Worm (Caenorhabditis elegans) whole organism, L3 larva: ENCODE measurements around the gene R12C12.7.

Source experiments
- ama-1 ChIP-seq: fragments of 150-350 bp; optimal IDR thresholded peaks from 2 replicates; lab custom pipeline; 2018
- elt-1 ChIP-seq: fragments of 150-350 bp; optimal IDR thresholded peaks from 2 replicates; lab custom pipeline; 2014; ENCODE audit warnings: missing biosample characterization, missing genetic modification characterization
- elt-3 ChIP-seq, 3 experiments: fragments of 150-350 bp in 1 of 3; sonication (generic microtip) in 2 of 3; optimal IDR thresholded peaks; 2 replicates in 2 of 3; 4 replicates in 1 of 3; lab custom pipeline; 2014 to 2017; ENCODE audit warnings: missing biosample characterization in 3 of 3, missing genetic modification characterization in 3 of 3
- fos-1 ChIP-seq: fragments of 150-350 bp; optimal IDR thresholded peaks from 2 replicates; lab custom pipeline; 2014; ENCODE audit warnings: missing biosample characterization, missing genetic modification characterization
- hmg-11 ChIP-seq: sonication (generic microtip); optimal IDR thresholded peaks from 2 replicates; lab custom pipeline; 2016; ENCODE audit warnings: missing genetic modification characterization, missing compliant biosample characterization
- jun-1 ChIP-seq: fragments of 150-350 bp; optimal IDR thresholded peaks from 2 replicates; lab custom pipeline; 2014; ENCODE audit warnings: missing biosample characterization, missing genetic modification reagents, missing genetic modification characterization
- nhr-11 ChIP-seq: fragments of 150-350 bp; optimal IDR thresholded peaks from 2 replicates; lab custom pipeline; 2014; ENCODE audit warnings: missing biosample characterization, missing genetic modification characterization
- nhr-25 ChIP-seq: sonication (generic microtip); optimal IDR thresholded peaks from 2 replicates; lab custom pipeline; 2017; ENCODE audit warnings: missing biosample characterization, missing genetic modification characterization
- pha-4 ChIP-seq: fragments of 150-350 bp; optimal IDR thresholded peaks from 2 replicates; lab custom pipeline; 2014; ENCODE audit warnings: missing biosample characterization, missing genetic modification reagents, missing genetic modification characterization
- pqm-1 ChIP-seq: fragments of 150-350 bp; optimal IDR thresholded peaks from 2 replicates; lab custom pipeline; 2017; ENCODE audit warnings: missing biosample characterization, missing genetic modification characterization, inconsistent platforms
- skn-1 ChIP-seq: fragments of 150-350 bp; optimal IDR thresholded peaks from 2 replicates; lab custom pipeline; 2014; ENCODE audit warnings: missing biosample characterization, missing genetic modification characterization
- snpc-4 ChIP-seq: fragments of 150-350 bp; optimal IDR thresholded peaks from 2 replicates; lab custom pipeline; 2014; ENCODE audit warnings: missing biosample characterization, missing genetic modification characterization
- tbx-2 ChIP-seq: sonication (generic microtip); optimal IDR thresholded peaks from 2 replicates; lab custom pipeline; 2016; ENCODE audit warnings: mild to moderate bottlenecking, missing genetic modification characterization, missing compliant biosample characterization
- zag-1 ChIP-seq: fragments of 150-350 bp; optimal IDR thresholded peaks from 2 replicates; lab custom pipeline; 2014; ENCODE audit warnings: missing biosample characterization, missing genetic modification characterization

DNA sequence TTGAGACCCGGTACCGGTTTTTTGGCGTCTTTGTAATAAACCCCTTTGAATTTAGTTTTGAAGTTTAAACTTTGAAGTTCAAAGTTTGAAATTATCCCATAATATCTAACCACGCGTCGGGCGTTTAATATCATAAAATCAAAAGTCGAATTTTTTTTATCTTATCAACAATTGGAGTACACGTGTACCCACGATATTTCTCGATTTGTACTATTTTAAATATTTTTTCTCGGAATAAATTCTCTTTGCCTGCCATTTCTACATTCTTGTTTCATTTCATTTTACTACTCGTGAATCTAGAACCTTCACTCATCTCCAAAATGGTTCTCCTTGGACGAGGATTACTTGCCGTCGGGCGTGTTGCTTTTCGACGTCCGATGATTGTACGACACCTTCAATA is 5.7 kb downstream of the R12C12.7 start, which contains the start of gene gldc-1:
- TF ChIP-seq nhr-11 (tag; lab: Kevin White, UChicago) (no peak), skn-1 (no peak), elt-1 (no peak), snpc-4 (no peak), pqm-1 (tag; lab: Kevin White, UChicago) (peak; percentile 50), fos-1 (no peak), hmg-11 (tag; lab: Kevin White, UChicago) (no peak), pha-4 (no peak), tbx-2 (tag; lab: Kevin White, UChicago) (no peak), elt-3 (tag; optimal IDR thresholded peaks at IDR 0.05; lab: Kevin White, UChicago) (no peak), ama-1 (lab: Kevin White, UChicago) (no peak), zag-1 (tag; lab: Kevin White, UChicago) (no peak), jun-1 (tag; lab: Kevin White, UChicago) (no peak), nhr-25 (tag; lab: Kevin White, UChicago) (no peak)
